Worm (Caenorhabditis elegans): ENCODE results near the gene gldc-1.
"Not testable (repeated sequence)": the region's sequence is repeated elsewhere in the genome, so short reads cannot be mapped to it uniquely, and the experiment has no call there.

Gene gldc-1

DNA sequence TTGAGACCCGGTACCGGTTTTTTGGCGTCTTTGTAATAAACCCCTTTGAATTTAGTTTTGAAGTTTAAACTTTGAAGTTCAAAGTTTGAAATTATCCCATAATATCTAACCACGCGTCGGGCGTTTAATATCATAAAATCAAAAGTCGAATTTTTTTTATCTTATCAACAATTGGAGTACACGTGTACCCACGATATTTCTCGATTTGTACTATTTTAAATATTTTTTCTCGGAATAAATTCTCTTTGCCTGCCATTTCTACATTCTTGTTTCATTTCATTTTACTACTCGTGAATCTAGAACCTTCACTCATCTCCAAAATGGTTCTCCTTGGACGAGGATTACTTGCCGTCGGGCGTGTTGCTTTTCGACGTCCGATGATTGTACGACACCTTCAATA lies at the start of gene gldc-1:
Gene gldc-1 (plus strand): TSS at position 301 of the 400 bp plus-strand sequence.
- TF ChIP-seq him-1 (tag; optimal IDR thresholded peaks at IDR 0.05) (no peak), ceh-79 (tag; optimal IDR thresholded peaks at IDR 0.05) (no peak), let-526 (GFP tag; IDR thresholded peaks at IDR 0.05) (no peak), T26A5.8 (tag; optimal IDR thresholded peaks at IDR 0.05) (no peak), nfyb-1 (GFP tag; IDR thresholded peaks at IDR 0.05) (no peak), ekl-4 (GFP tag; IDR thresholded peaks at IDR 0.05) (no peak), B0336.3 (GFP tag; IDR thresholded peaks at IDR 0.05) (no peak), ceh-27 (GFP tag; optimal IDR thresholded peaks at IDR 0.05) (no peak), snpc-4 (GFP tag; optimal IDR thresholded peaks at IDR 0.05) (no peak), snpc-4 (tag; optimal IDR thresholded peaks at IDR 0.05) (no peak), lsy-27 (tag; optimal IDR thresholded peaks at IDR 0.05; ENCODE audit: borderline replicate concordance, insufficient read depth) (no peak)

DNA sequence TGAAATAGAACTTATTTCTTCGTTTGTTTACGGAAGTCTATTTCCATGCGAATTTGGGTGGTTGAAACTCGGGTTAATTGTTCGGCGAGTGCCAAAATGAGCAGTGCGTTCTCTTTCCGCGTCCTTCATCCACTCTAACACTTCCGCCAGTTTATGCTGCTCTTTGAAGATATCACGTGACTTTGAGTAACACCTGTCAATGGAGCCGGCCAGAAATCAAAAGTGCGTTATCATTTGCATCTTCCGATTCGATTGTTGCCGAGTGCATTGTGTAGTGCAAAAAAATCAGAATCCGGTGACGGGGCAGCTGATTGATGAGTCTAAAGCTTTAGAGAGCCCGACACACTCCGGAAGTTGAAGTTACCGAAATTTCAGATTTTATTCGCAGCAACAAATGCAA lies 49.2 kb upstream of the gldc-1 start:
- no peak for TF ChIP-seq D2030.7 (GFP tag; IDR thresholded peaks at IDR 0.05)
- TF ChIP-seq ztf-26 (tag; optimal IDR thresholded peaks at IDR 0.05), result no peak
- no peak for TF ChIP-seq chd-7 (tag; optimal IDR thresholded peaks at IDR 0.05)
- no peak for TF ChIP-seq tbx-9 (tag; optimal IDR thresholded peaks at IDR 0.05; ENCODE audit: borderline replicate concordance)
- TF ChIP-seq ceh-79 (tag; optimal IDR thresholded peaks at IDR 0.05), result no peak
- no peak for TF ChIP-seq attf-3 (GFP tag; conservative IDR thresholded peaks at IDR 0.05)
- TF ChIP-seq K12H6.12 (tag; optimal IDR thresholded peaks at IDR 0.05), result no peak
- no peak for TF ChIP-seq hrde-1 (tag; optimal IDR thresholded peaks at IDR 0.05; ENCODE audit: borderline replicate concordance)
- TF ChIP-seq hmg-20 (GFP tag; IDR thresholded peaks at IDR 0.05), result no peak
- TF ChIP-seq ceh-58 (GFP tag; IDR thresholded peaks at IDR 0.05), result no peak
- no peak for TF ChIP-seq gei-17 (GFP tag; optimal IDR thresholded peaks at IDR 0.05)
- no peak for TF ChIP-seq ceh-27 (GFP tag; optimal IDR thresholded peaks at IDR 0.05)
- TF ChIP-seq F23B12.7 (tag; optimal IDR thresholded peaks at IDR 0.05; ENCODE audit: insufficient read depth), result no peak
- no peak for TF ChIP-seq die-1 (tag; optimal IDR thresholded peaks at IDR 0.05)
- no peak for TF ChIP-seq mel-28 (tag; optimal IDR thresholded peaks at IDR 0.05; ENCODE audit: borderline replicate concordance)

DNA sequence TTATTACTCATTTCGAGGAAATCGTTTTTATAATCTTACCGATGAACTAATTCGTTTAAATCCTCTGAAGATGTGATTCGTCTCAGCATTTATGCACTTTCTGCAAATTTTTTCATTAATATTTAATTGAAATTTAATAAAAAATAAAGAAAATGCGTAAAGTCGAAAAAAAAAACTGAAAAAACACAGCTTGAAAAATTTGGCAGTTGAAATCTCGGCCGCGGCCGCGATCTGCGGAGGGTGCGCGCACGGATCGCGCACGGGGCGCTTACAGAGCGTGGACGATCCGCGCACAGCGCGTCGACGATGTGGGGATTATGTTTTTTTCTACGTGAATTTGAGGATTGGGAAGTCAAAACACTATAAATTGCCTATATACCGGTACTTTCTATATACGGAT lies 41.3 kb upstream of the gldc-1 start, which contains the start of gene ZK84.4:
Gene ZK84.4 (minus strand): TSS at position 101 of the 400 bp plus-strand sequence.
- not testable (repeated sequence) for TF ChIP-seq mxl-1 (tag; optimal IDR thresholded peaks at IDR 0.05); zim-3 (tag; optimal IDR thresholded peaks at IDR 0.05); lir-1 (GFP tag; conservative IDR thresholded peaks at IDR 0.05)

DNA sequence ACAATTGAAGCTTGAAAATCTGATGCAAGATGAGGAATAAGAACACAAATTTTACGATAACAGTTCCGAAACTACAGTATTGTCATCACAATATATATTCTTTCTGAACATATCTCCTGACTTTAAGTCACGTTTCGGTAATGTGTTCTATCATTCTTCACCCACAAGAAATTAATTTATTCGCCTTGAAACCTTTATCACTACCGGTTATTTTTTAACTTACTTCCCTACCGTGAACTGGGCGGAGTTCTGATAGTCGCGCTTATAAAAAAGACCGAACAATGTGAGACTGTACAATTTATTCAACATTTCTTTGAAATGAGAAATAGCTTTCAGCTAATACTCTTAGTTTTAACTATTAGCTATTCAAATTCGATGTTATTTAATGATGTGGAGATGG lies 39.7 kb upstream of the gldc-1 start, which contains the start of gene ins-20:
Gene ins-20 (plus strand): TSS at position 301 of the 400 bp plus-strand sequence.
- TF ChIP-seq attf-6 (GFP tag; IDR thresholded peaks at IDR 0.05), result no peak
- TF ChIP-seq attf-3 (GFP tag; conservative IDR thresholded peaks at IDR 0.05), result no peak
- no peak for TF ChIP-seq ztf-18 (tag; optimal IDR thresholded peaks at IDR 0.05)
- no peak for TF ChIP-seq Y67H2A.10 (GFP tag; conservative IDR thresholded peaks at IDR 0.05)
- TF ChIP-seq ceh-40 (GFP tag; IDR thresholded peaks at IDR 0.05), result no peak
- no peak for TF ChIP-seq aptf-2 (GFP tag; conservative IDR thresholded peaks at IDR 0.05)

DNA sequence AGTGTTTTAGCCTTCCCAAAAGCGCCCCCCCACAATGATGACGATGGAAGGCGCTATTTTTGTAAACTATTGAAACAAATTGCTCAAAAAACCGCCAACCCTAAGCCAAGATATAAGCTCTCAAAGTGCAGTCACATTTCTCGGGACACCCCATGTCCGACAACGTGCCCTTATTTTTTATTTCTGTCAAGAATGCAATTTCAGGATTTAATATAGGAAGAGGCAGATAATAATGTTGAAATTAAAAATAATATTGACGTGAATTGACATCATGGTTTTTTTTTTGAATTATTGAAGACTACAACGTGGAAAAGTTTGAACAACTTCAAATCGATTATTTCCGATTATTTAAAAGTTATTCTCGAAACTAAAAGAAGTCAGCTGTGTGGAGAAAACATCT lies 36.2 kb upstream of the gldc-1 start, which contains the start of gene ZK84.2:
Gene ZK84.2 (plus strand): TSS at position 301 of the 400 bp plus-strand sequence.
- TF ChIP-seq egl-44 (GFP tag; IDR thresholded peaks at IDR 0.05); ZK185.1 (tag; optimal IDR thresholded peaks at IDR 0.05; ENCODE audit: poor library complexity, severe bottlenecking); nhr-90 (tag; optimal IDR thresholded peaks at IDR 0.05): not testable (repeated sequence)
